Worm (Caenorhabditis elegans): ENCODE measurements around the gene rexd-1.
A peak's percentile ranks its signal among the peaks of the same experiment; 100 is the strongest.

Gene rexd-1

ce11 chrIII:1833984-1834563 is at the start of gene rexd-1:
TSS of gene rexd-1 (plus strand) at chrIII:1834513.
- TF ChIP-seq W03F9.2 (tag; optimal IDR thresholded peaks at IDR 0.05) (no peak), him-1 (tag; optimal IDR thresholded peaks at IDR 0.05) (no peak), dao-5 (tag; optimal IDR thresholded peaks at IDR 0.05) (no peak)

- TF ChIP-seq him-1 (tag; optimal IDR thresholded peaks at IDR 0.05), result peak; percentile 61
- no peak for TF ChIP-seq dao-5 (tag; optimal IDR thresholded peaks at IDR 0.05)
- TF ChIP-seq W03F9.2 (tag; optimal IDR thresholded peaks at IDR 0.05), result no peak
Measured at ce11 chrIII:1785776-1786175, 48.5 kb upstream of the rexd-1 start.

- TF ChIP-seq him-1 (tag; optimal IDR thresholded peaks at IDR 0.05) (no peak), W03F9.2 (tag; optimal IDR thresholded peaks at IDR 0.05) (no peak), dao-5 (tag; optimal IDR thresholded peaks at IDR 0.05) (no peak)
Measured at ce11 chrIII:1788033-1788432, 46.3 kb upstream of the rexd-1 start, which contains the start of gene rimb-1. TSS of gene rimb-1 (plus strand) at chrIII:1788333.

- no peak for TF ChIP-seq him-1 (tag; optimal IDR thresholded peaks at IDR 0.05)
- no peak for TF ChIP-seq W03F9.2 (tag; optimal IDR thresholded peaks at IDR 0.05)
Measured at ce11 chrIII:1788972-1789371, 45.3 kb upstream of the rexd-1 start.

ce11 chrIII:1791949-1792348 is 42.4 kb upstream of the rexd-1 start:
- TF ChIP-seq dao-5 (tag; optimal IDR thresholded peaks at IDR 0.05) (no peak), him-1 (tag; optimal IDR thresholded peaks at IDR 0.05) (peak; percentile 34), W03F9.2 (tag; optimal IDR thresholded peaks at IDR 0.05) (no peak)

ce11 chrIII:1793416-1793815 is 40.9 kb upstream of the rexd-1 start:
- TF ChIP-seq him-1 (tag; optimal IDR thresholded peaks at IDR 0.05) (no peak), W03F9.2 (tag; optimal IDR thresholded peaks at IDR 0.05) (no peak), dao-5 (tag; optimal IDR thresholded peaks at IDR 0.05) (no peak)

- TF ChIP-seq him-1 (tag; optimal IDR thresholded peaks at IDR 0.05) (no peak), W03F9.2 (tag; optimal IDR thresholded peaks at IDR 0.05) (no peak), dao-5 (tag; optimal IDR thresholded peaks at IDR 0.05) (no peak)
Measured at ce11 chrIII:1794100-1794499, 40.2 kb upstream of the rexd-1 start.

- TF ChIP-seq him-1 (tag; optimal IDR thresholded peaks at IDR 0.05) (no peak), W03F9.2 (tag; optimal IDR thresholded peaks at IDR 0.05) (no peak), dao-5 (tag; optimal IDR thresholded peaks at IDR 0.05) (no peak)
Measured at ce11 chrIII:1799407-1799806, 34.9 kb upstream of the rexd-1 start.

- TF ChIP-seq dao-5 (tag; optimal IDR thresholded peaks at IDR 0.05) (no peak), W03F9.2 (tag; optimal IDR thresholded peaks at IDR 0.05) (no peak), him-1 (tag; optimal IDR thresholded peaks at IDR 0.05) (no peak)
Measured at ce11 chrIII:1803000-1803399, 31.3 kb upstream of the rexd-1 start.

ce11 chrIII:1804477-1804876 is 29.8 kb upstream of the rexd-1 start:
- no peak for TF ChIP-seq him-1 (tag; optimal IDR thresholded peaks at IDR 0.05)
- no peak for TF ChIP-seq dao-5 (tag; optimal IDR thresholded peaks at IDR 0.05)
- TF ChIP-seq W03F9.2 (tag; optimal IDR thresholded peaks at IDR 0.05), result no peak

ce11 chrIII:1805415-1806008 is 28.8 kb upstream of the rexd-1 start:
- TF ChIP-seq W03F9.2 (tag; optimal IDR thresholded peaks at IDR 0.05), result no peak

ce11 chrIII:1806183-1806798 is 28.0 kb upstream of the rexd-1 start:
- TF ChIP-seq W03F9.2 (tag; optimal IDR thresholded peaks at IDR 0.05), result no peak
- TF ChIP-seq dao-5 (tag; optimal IDR thresholded peaks at IDR 0.05), result no peak
- TF ChIP-seq him-1 (tag; optimal IDR thresholded peaks at IDR 0.05), result no peak

- TF ChIP-seq W03F9.2 (tag; optimal IDR thresholded peaks at IDR 0.05) (no peak), dao-5 (tag; optimal IDR thresholded peaks at IDR 0.05) (no peak), him-1 (tag; optimal IDR thresholded peaks at IDR 0.05) (no peak)
Measured at ce11 chrIII:1814285-1814684, 20.0 kb upstream of the rexd-1 start.

- no peak for TF ChIP-seq dao-5 (tag; optimal IDR thresholded peaks at IDR 0.05)
- no peak for TF ChIP-seq him-1 (tag; optimal IDR thresholded peaks at IDR 0.05)
- TF ChIP-seq W03F9.2 (tag; optimal IDR thresholded peaks at IDR 0.05), result no peak
Measured at ce11 chrIII:1818001-1818655, 16.2 kb upstream of the rexd-1 start, which contains the start of gene clp-4. TSS of gene clp-4 (minus strand) at chrIII:1818323.

Data from whole organism, L4/young adult.